Worm (Caenorhabditis elegans) whole organism, L3 larva: Measurements from ENCODE around the gene sri-42.
"Not testable (repeated sequence)": the region's sequence is repeated elsewhere in the genome, so short reads cannot be mapped to it uniquely, and the experiment has no call there.

Experiments used
- ama-1 ChIP-seq: fragments of 150-350 bp; optimal IDR thresholded peaks from 2 replicates; lab custom pipeline; 2018
- elt-1 ChIP-seq: fragments of 150-350 bp; optimal IDR thresholded peaks from 2 replicates; lab custom pipeline; 2014; ENCODE audit warnings: missing biosample characterization, missing genetic modification characterization
- elt-2 ChIP-seq: sonication (generic microtip); optimal IDR thresholded peaks from 2 replicates; lab custom pipeline; 2016; ENCODE audit warnings: missing genetic modification reagents, mild to moderate bottlenecking, missing genetic modification characterization, missing compliant biosample characterization
- lin-15B ChIP-seq: fragments of 150-350 bp; optimal IDR thresholded peaks from 2 replicates; lab custom pipeline; 2014; ENCODE audit warnings: missing biosample characterization, missing genetic modification characterization
- unc-62 ChIP-seq: fragments of 150-350 bp; sonication (generic microtip); optimal IDR thresholded peaks from 4 replicates; lab custom pipeline; 2014; ENCODE audit warnings: missing biosample characterization, missing genetic modification reagents, missing genetic modification characterization

ce11 chrII:3144552-3144951 is 1.8 kb upstream of the sri-42 start, which contains the start of gene sri-43:
- not testable (repeated sequence) for TF ChIP-seq ama-1 (lab: Kevin White, UChicago); elt-2; lin-15B (tag; lab: Kevin White, UChicago); unc-62 (GFP tag; lab: Kevin White, UChicago); elt-1 (tag; lab: Kevin White, UChicago)
